Fruit fly (Drosophila melanogaster): ENCODE results near the gene His3.3B.

His3.3B gene

DNA sequence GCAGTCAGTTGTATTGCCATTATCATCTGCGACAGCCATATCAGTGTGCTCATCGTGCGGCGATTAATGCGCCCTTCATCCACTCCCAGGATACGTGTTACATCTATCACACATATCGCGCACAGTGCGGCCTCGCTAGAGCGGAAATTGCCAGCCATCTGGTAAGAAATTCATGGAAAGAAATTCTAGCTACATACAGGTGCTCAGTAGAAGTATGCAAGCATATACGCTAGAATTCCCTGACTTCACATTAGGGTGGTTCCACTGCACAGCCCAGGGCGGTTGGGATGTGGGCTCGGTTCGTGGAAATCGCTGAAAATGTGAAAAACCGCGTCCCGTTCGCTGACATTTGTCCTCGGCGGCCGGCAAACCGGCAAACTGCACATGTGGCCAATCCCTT is 15.2 kb downstream of the His3.3B start (continued):
- peak; percentile 71 for TF ChIP-seq achi (GFP tag; optimal IDR thresholded peaks at IDR 0.05)
- peak; percentile 74 to 85 for TF ChIP-seq ss (GFP tag; optimal IDR thresholded peaks at IDR 0.05)
- peak; percentile 85 for TF ChIP-seq CG10669 (GFP tag; optimal IDR thresholded peaks at IDR 0.05)
- TF ChIP-seq lz (GFP tag; optimal IDR thresholded peaks at IDR 0.05), result peak; percentile 63
- TF ChIP-seq fd59A (GFP tag; optimal IDR thresholded peaks at IDR 0.05), result peak; percentile 71
- peak; percentile 57 for TF ChIP-seq Smox (GFP tag; optimal IDR thresholded peaks at IDR 0.05)
- TF ChIP-seq Eip93F (GFP tag; optimal IDR thresholded peaks at IDR 0.05), result no peak
- TF ChIP-seq CG9139 (GFP tag; optimal IDR thresholded peaks at IDR 0.05), result peak; percentile 78
- peak; percentile 75 for TF ChIP-seq dsx (GFP tag; optimal IDR thresholded peaks at IDR 0.05; ENCODE audit: poor library complexity, severe bottlenecking)
- peak; percentile 59 for TF ChIP-seq Sox102F (GFP tag; optimal IDR thresholded peaks at IDR 0.05)
- peak; percentile 26 to 69 for TF ChIP-seq salr (GFP tag; optimal IDR thresholded peaks at IDR 0.05)
- peak; percentile 96 for TF ChIP-seq Eip78C (GFP tag)
- TF ChIP-seq pdm3 (GFP tag; optimal IDR thresholded peaks at IDR 0.05), result peak; percentile 82
- TF ChIP-seq CG6792 (GFP tag; optimal IDR thresholded peaks at IDR 0.05), result peak; percentile 67
- peak; percentile 33 for TF ChIP-seq CG11762 (GFP tag; optimal IDR thresholded peaks at IDR 0.05; ENCODE audit: insufficient read depth)
- no peak for TF ChIP-seq CG10631 (GFP tag; optimal IDR thresholded peaks at IDR 0.05)
- TF ChIP-seq CG34406 (GFP tag; optimal IDR thresholded peaks at IDR 0.05), result peak; percentile 50
- no peak for TF ChIP-seq CG8319 (GFP tag; optimal IDR thresholded peaks at IDR 0.05)
- TF ChIP-seq net (GFP tag; optimal IDR thresholded peaks at IDR 0.05), result peak; percentile 74
- TF ChIP-seq CG15336 (GFP tag; IDR thresholded peaks at IDR 0.05), result peak; percentile 72
- TF ChIP-seq fd85E (GFP tag; optimal IDR thresholded peaks at IDR 0.05), result no peak
- TF ChIP-seq CG3919 (GFP tag; optimal IDR thresholded peaks at IDR 0.05), result peak; percentile 82
- TF ChIP-seq Gug (GFP tag; IDR thresholded peaks at IDR 0.05), result peak; percentile 73
- TF ChIP-seq CG6854 (GFP tag; optimal IDR thresholded peaks at IDR 0.05), result no peak
- TF ChIP-seq vri (GFP tag; optimal IDR thresholded peaks at IDR 0.05), result peak; percentile 23
- peak; percentile 72 for TF ChIP-seq acj6 (GFP tag; optimal IDR thresholded peaks at IDR 0.05)
- TF ChIP-seq CG8632 (GFP tag; optimal IDR thresholded peaks at IDR 0.05), result peak; percentile 43
- TF ChIP-seq Sox14 (GFP tag; optimal IDR thresholded peaks at IDR 0.05), result peak; percentile 73
- TF ChIP-seq CG11902 (GFP tag; optimal IDR thresholded peaks at IDR 0.05), result peak; percentile 63
- TF ChIP-seq CG8119 (GFP tag; IDR thresholded peaks at IDR 0.05), result peak; percentile 81
- peak; percentile 73 for TF ChIP-seq Hr39 (GFP tag; optimal IDR thresholded peaks at IDR 0.05)
- TF ChIP-seq CG11294 (GFP tag; IDR thresholded peaks at IDR 0.05), result peak; percentile 77
- TF ChIP-seq dac (GFP tag; optimal IDR thresholded peaks at IDR 0.05), result peak; percentile 14
- TF ChIP-seq CG6276 (GFP tag; optimal IDR thresholded peaks at IDR 0.05), result no peak
- TF ChIP-seq svp (GFP tag), result no peak
- no peak for TF ChIP-seq CG16779 (tag; optimal IDR thresholded peaks at IDR 0.05)
- TF ChIP-seq CG32006 (GFP tag; optimal IDR thresholded peaks at IDR 0.05), result no peak

DNA sequence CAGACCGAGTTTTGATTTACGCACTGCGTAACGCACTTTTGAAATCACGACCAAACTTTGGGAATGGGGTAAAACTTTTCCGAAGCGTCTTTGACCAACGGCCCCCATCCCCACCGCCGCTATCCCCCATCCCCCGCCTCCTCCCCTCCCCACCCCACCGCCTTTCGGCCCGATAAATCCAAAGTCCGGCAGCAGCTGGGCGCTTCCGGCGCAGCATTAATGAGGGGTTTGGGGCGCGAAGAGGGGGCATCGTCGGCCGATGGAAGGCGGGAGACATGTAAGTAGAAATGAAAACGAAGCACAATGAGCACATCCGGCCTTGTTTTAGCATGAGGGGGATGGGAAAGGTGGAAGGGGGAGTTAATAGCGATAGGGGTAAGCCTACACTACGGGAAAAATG is 17.3 kb downstream of the His3.3B start:
- TF ChIP-seq spab (GFP tag; optimal IDR thresholded peaks at IDR 0.05), result peak; percentile 33
- TF ChIP-seq Hr39 (GFP tag; optimal IDR thresholded peaks at IDR 0.05), result no peak
- peak; percentile 77 for TF ChIP-seq CG6808 (GFP tag; optimal IDR thresholded peaks at IDR 0.05)
- no peak for TF ChIP-seq CG6163 (GFP tag; IDR thresholded peaks at IDR 0.05)
- TF ChIP-seq CG34406 (GFP tag; optimal IDR thresholded peaks at IDR 0.05), result no peak
- no peak for TF ChIP-seq fd85E (GFP tag; optimal IDR thresholded peaks at IDR 0.05)
- peak; percentile 41 for TF ChIP-seq CG10669 (GFP tag; optimal IDR thresholded peaks at IDR 0.05)
- no peak for TF ChIP-seq Ets96B (tag; optimal IDR thresholded peaks at IDR 0.05)
- TF ChIP-seq CG8119 (GFP tag; IDR thresholded peaks at IDR 0.05), result 0 out of 3 replicates have a peak, but pooled peaks have one; percentile 17
- no peak for TF ChIP-seq esn (GFP tag; optimal IDR thresholded peaks at IDR 0.05)
- TF ChIP-seq net (GFP tag; optimal IDR thresholded peaks at IDR 0.05), result peak; percentile 47
- TF ChIP-seq eg (GFP tag; IDR thresholded peaks at IDR 0.05), result peak; percentile 32; the same call in 1 of the 3 replicates
- TF ChIP-seq Gug (GFP tag; IDR thresholded peaks at IDR 0.05), result peak; percentile 45; the same call in 1 of the 2 replicates
- peak; percentile 81 to 85 for TF ChIP-seq ss (GFP tag; optimal IDR thresholded peaks at IDR 0.05)
- TF ChIP-seq CG6276 (GFP tag; optimal IDR thresholded peaks at IDR 0.05), result peak; percentile 73
- peak; percentile 1 for TF ChIP-seq CG3032 (tag; optimal IDR thresholded peaks at IDR 0.05)
- TF ChIP-seq achi (GFP tag; optimal IDR thresholded peaks at IDR 0.05), result no peak
- TF ChIP-seq cyc (GFP tag; optimal IDR thresholded peaks at IDR 0.05), result no peak
- no peak for TF ChIP-seq pdm3 (GFP tag; optimal IDR thresholded peaks at IDR 0.05)
- peak; percentile 33 for TF ChIP-seq CG7368 (GFP tag; optimal IDR thresholded peaks at IDR 0.05)
- TF ChIP-seq CG9139 (GFP tag; optimal IDR thresholded peaks at IDR 0.05), result peak; percentile 81
- TF ChIP-seq CG1621 (tag; optimal IDR thresholded peaks at IDR 0.05), result peak; percentile 52
- no peak for TF ChIP-seq OdsH (GFP tag; optimal IDR thresholded peaks at IDR 0.05)
- peak in 1 of 2 experiments; percentile 30 for TF ChIP-seq salr (GFP tag; optimal IDR thresholded peaks at IDR 0.05)
- TF ChIP-seq CG16779 (tag; optimal IDR thresholded peaks at IDR 0.05), result peak; percentile 68
- peak; percentile 0 for TF ChIP-seq CG32006 (GFP tag; optimal IDR thresholded peaks at IDR 0.05)
